Worm (Caenorhabditis elegans) whole organism, late embryonic: ENCODE measurements around the gene ttll-5.

Experiments
- C08G9.2 ChIP-seq: sonication (generic microtip); optimal IDR thresholded peaks from 2 replicates; lab custom pipeline; 2016; ENCODE audit warnings: mild to moderate bottlenecking, missing genetic modification characterization, moderate library complexity, missing compliant biosample characterization
- C38D4.7 ChIP-seq: fragments of 200-800 bp; sonication (Bioruptor generic); optimal IDR thresholded peaks from 2 replicates; lab custom pipeline; 2018; ENCODE audit warnings: mild to moderate bottlenecking, missing genetic modification characterization, moderate library complexity, missing compliant biosample characterization
- K02D7.2 ChIP-seq: sonication (generic microtip); optimal IDR thresholded peaks from 2 replicates; lab custom pipeline; 2017; ENCODE audit warnings: mild to moderate bottlenecking, missing genetic modification characterization, missing compliant biosample characterization
- K09A11.1 ChIP-seq: sonication (generic microtip); optimal IDR thresholded peaks from 2 replicates; lab custom pipeline; 2017; ENCODE audit warnings: antibody characterized with exemption, mild to moderate bottlenecking, missing genetic modification characterization, missing compliant biosample characterization; ENCODE audit not compliant: insufficient read depth
- T23F11.4 ChIP-seq: fragments of 200-800 bp; sonication (Bioruptor generic); optimal IDR thresholded peaks from 2 replicates; lab custom pipeline; 2018; ENCODE audit warnings: mild to moderate bottlenecking, missing genetic modification characterization, missing compliant biosample characterization
- ahr-1 ChIP-seq: sonication (generic microtip); optimal IDR thresholded peaks from 2 replicates; lab custom pipeline; 2016; ENCODE audit warnings: missing genetic modification characterization, missing compliant biosample characterization
- ceh-2 ChIP-seq: sonication (generic microtip); optimal IDR thresholded peaks from 2 replicates; lab custom pipeline; 2016; ENCODE audit warnings: missing genotype, missing genetic modification characterization, missing compliant biosample characterization
- ceh-48 ChIP-seq: sonication (generic microtip); optimal IDR thresholded peaks from 2 replicates; lab custom pipeline; 2016; ENCODE audit warnings: missing genetic modification characterization, inconsistent platforms, missing compliant biosample characterization
- ceh-6 ChIP-seq: fragments of 200-800 bp; sonication (Bioruptor generic); optimal IDR thresholded peaks from 2 replicates; lab custom pipeline; 2018; ENCODE audit warnings: mild to moderate bottlenecking, missing genetic modification characterization, missing compliant biosample characterization
- ceh-9 ChIP-seq: sonication (generic microtip); optimal IDR thresholded peaks from 2 replicates; lab custom pipeline; 2016; ENCODE audit warnings: mild to moderate bottlenecking, missing genetic modification characterization, inconsistent platforms, missing compliant biosample characterization
- fkh-6 ChIP-seq: sonication (generic microtip); optimal IDR thresholded peaks from 2 replicates; lab custom pipeline; 2016; ENCODE audit warnings: missing genetic modification characterization, missing compliant biosample characterization
- hlh-15 ChIP-seq: sonication (generic microtip); optimal IDR thresholded peaks from 2 replicates; lab custom pipeline; 2016; ENCODE audit warnings: missing genetic modification characterization, missing compliant biosample characterization
- lin-11 ChIP-seq: fragments of 200-800 bp; sonication (Bioruptor generic); optimal IDR thresholded peaks from 2 replicates; lab custom pipeline; 2018; ENCODE audit warnings: mild to moderate bottlenecking, missing genetic modification characterization, missing compliant biosample characterization
- mec-3 ChIP-seq: sonication (generic microtip); optimal IDR thresholded peaks from 2 replicates; lab custom pipeline; 2016; ENCODE audit warnings: borderline replicate concordance, missing genetic modification characterization, missing compliant biosample characterization
- nhr-232 ChIP-seq: sonication (generic microtip); optimal IDR thresholded peaks from 2 replicates; lab custom pipeline; 2016; ENCODE audit warnings: missing genetic modification characterization, missing compliant biosample characterization
- odd-2 ChIP-seq: sonication (generic microtip); optimal IDR thresholded peaks from 2 replicates; lab custom pipeline; 2017; ENCODE audit warnings: antibody characterized with exemption, mild to moderate bottlenecking, missing genetic modification characterization, missing compliant biosample characterization
- ref-2 ChIP-seq: sonication (generic microtip); optimal IDR thresholded peaks from 2 replicates; lab custom pipeline; 2016; ENCODE audit warnings: missing genetic modification characterization, missing compliant biosample characterization
- sdc-2 ChIP-seq: sonication (generic microtip); optimal IDR thresholded peaks from 2 replicates; lab custom pipeline; 2016; ENCODE audit warnings: missing genotype, missing genetic modification characterization, missing compliant biosample characterization
- sox-2 ChIP-seq: fragments of 200-800 bp; sonication (Bioruptor generic); IDR thresholded peaks from 2 replicates; pipeline ENCODE4 v1.3.6; 2022; ENCODE audit warnings: missing genetic modification reagents, missing genetic modification characterization, missing compliant biosample characterization
- syd-9 ChIP-seq: sonication (generic microtip); optimal IDR thresholded peaks from 2 replicates; lab custom pipeline; 2016; ENCODE audit warnings: mild to moderate bottlenecking, missing genetic modification characterization, moderate library complexity, missing compliant biosample characterization
- tbx-2 ChIP-seq: sonication (generic microtip); optimal IDR thresholded peaks from 2 replicates; lab custom pipeline; 2016; ENCODE audit warnings: missing genetic modification characterization, missing compliant biosample characterization
- tbx-7 ChIP-seq: sonication (generic microtip); optimal IDR thresholded peaks from 2 replicates; lab custom pipeline; 2016; ENCODE audit warnings: missing genotype, missing genetic modification characterization, missing compliant biosample characterization
- ttx-3 ChIP-seq: sonication (generic microtip); optimal IDR thresholded peaks from 2 replicates; lab custom pipeline; 2016; ENCODE audit warnings: missing genetic modification reagents, missing genetic modification characterization, missing compliant biosample characterization
- ztf-16 ChIP-seq: sonication (generic microtip); optimal IDR thresholded peaks from 2 replicates; lab custom pipeline; 2017; ENCODE audit warnings: missing genetic modification characterization, missing compliant biosample characterization

ttll-5 gene

DNA sequence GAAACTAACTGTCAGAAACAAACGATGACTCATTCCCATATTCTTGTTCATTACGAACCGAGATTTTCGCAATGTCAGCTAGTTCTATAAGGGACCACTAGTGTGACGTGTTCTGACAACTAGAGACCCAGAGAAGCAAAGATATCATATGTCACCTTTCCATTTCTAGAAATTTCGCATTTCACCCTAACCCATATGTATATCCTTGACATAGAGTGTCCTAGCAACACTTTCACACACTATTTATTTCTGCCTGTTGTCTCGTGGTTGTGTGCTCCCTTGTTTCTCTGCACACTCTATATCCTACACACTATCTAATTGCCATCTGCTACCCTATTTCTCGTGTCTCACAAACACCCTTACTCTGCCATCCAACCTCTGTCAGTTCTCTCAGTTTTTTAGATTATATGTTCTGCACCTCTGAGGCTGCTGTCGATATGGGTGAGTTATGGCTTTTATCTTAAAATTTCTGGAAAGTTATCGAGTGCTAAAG is 40.1 kb downstream of the ttll-5 start, which contains the start of the genes F38B7.17 and F38B7.3 (continued):
- TF ChIP-seq syd-9 (tag; lab: Kevin White, UChicago), result no peak
- TF ChIP-seq ceh-2 (tag; lab: Kevin White, UChicago), result no peak
- TF ChIP-seq K09A11.1 (tag; lab: Kevin White, UChicago), result no peak
- TF ChIP-seq ceh-48 (tag; lab: Kevin White, UChicago), result no peak
- no peak for TF ChIP-seq sox-2 (GFP tag; lab: Robert Waterston, UW)
- no peak for TF ChIP-seq ref-2 (tag; lab: Kevin White, UChicago)
- no peak for TF ChIP-seq ztf-16 (tag; lab: Kevin White, UChicago)
- no peak for TF ChIP-seq fkh-6 (tag; lab: Kevin White, UChicago)
- TF ChIP-seq sdc-2 (tag; lab: Kevin White, UChicago), result no peak
- TF ChIP-seq ceh-6 (GFP tag; lab: Kevin White, UChicago), result no peak
- no peak for TF ChIP-seq nhr-232 (tag; lab: Kevin White, UChicago)
- no peak for TF ChIP-seq hlh-15 (tag; lab: Kevin White, UChicago)
- TF ChIP-seq lin-11 (tag; lab: Kevin White, UChicago), result no peak
- TF ChIP-seq mec-3, result no peak
- TF ChIP-seq, all 69 proteins: peak for 11

ce11 chrV:11552379-11552778 is 43.5 kb downstream of the ttll-5 start, which contains the start of gene srx-85:
TSS of gene srx-85 (plus strand) at chrV:11552679.
- no peak for TF ChIP-seq ceh-9 (tag; lab: Kevin White, UChicago)
- TF ChIP-seq ttx-3 (tag; lab: Kevin White, UChicago), result no peak
- TF ChIP-seq ahr-1 (tag; lab: Kevin White, UChicago), result no peak
- no peak for TF ChIP-seq hlh-15 (tag; lab: Kevin White, UChicago)
- TF ChIP-seq C38D4.7 (GFP tag; lab: Kevin White, UChicago), result no peak
- no peak for TF ChIP-seq tbx-2 (tag; lab: Kevin White, UChicago)
- no peak for TF ChIP-seq T23F11.4 (GFP tag; lab: Kevin White, UChicago)
- TF ChIP-seq tbx-7 (tag; lab: Kevin White, UChicago), result no peak
- no peak for TF ChIP-seq odd-2 (tag; lab: Kevin White, UChicago)

DNA sequence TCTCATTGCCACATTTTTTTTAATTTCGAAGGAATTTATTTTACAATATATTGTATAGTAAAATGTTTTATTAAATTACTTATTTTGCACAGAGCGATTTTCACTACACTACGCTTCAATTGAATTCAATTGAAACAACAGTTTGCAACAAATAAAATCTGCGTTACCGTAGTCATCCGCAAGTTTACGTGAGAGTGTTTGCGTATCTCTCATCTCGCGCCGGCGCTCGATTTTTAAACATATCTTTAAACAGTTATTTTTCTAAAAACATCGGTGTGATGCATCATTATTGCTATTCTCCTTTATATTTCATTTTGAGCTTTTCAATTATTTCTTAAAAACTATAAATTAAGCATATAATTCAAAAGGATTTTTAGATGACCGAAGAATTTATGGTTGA is 45.4 kb downstream of the ttll-5 start, which contains the start of gene duo-1:
TSS of gene duo-1 (plus strand) at position 371 of the 400 bp plus-strand sequence.
- no peak for TF ChIP-seq K02D7.2 (tag; lab: Kevin White, UChicago)
- no peak for TF ChIP-seq C08G9.2 (tag; lab: Kevin White, UChicago)
- no peak for TF ChIP-seq K09A11.1 (tag; lab: Kevin White, UChicago)
